Fruit fly (Drosophila melanogaster): Measurements from ENCODE around the gene sa.

dm6 chr3L:21357383-21357782 is 49.2 kb downstream of the sa start, which contains the start of gene CG32437:
- TF ChIP-seq Myc (optimal IDR thresholded peaks at IDR 0.05): no peak
- no peak for TF ChIP-seq ttk (optimal IDR thresholded peaks at IDR 0.05)
- TF ChIP-seq psq (optimal IDR thresholded peaks at IDR 0.05): no peak
- TF ChIP-seq Sin3A (optimal IDR thresholded peaks at IDR 0.05): no peak
- no peak for TF ChIP-seq insv (optimal IDR thresholded peaks at IDR 0.05)
- TF ChIP-seq h (optimal IDR thresholded peaks at IDR 0.05): no peak

Measured in Kc167 (cell line).